Worm (Caenorhabditis elegans) whole organism, dauer: Measurements from ENCODE around the gene M01A8.1.

Experiments used
- unc-62 ChIP-seq: sonication (generic microtip); optimal IDR thresholded peaks from 2 replicates; lab custom pipeline; 2017; ENCODE audit warnings: missing biosample characterization, missing genetic modification reagents, missing genetic modification characterization

The M01A8.1 gene

ce11 chrIII:9256961-9257360 lies at the start of gene M01A8.1:
TSS of gene M01A8.1 (plus strand) at chrIII:9257261.
- no peak for TF ChIP-seq unc-62 (GFP tag; lab: Kevin White, UChicago)

- TF ChIP-seq unc-62 (GFP tag; lab: Kevin White, UChicago), result no peak
Measured at ce11 chrIII:9215367-9215766, 41.7 kb upstream of the M01A8.1 start, which contains the start of gene npr-29. TSS of gene npr-29 (minus strand) at chrIII:9215467.

- no peak for TF ChIP-seq unc-62 (GFP tag; lab: Kevin White, UChicago)
Measured at ce11 chrIII:9224986-9225385, 32.1 kb upstream of the M01A8.1 start.

ce11 chrIII:9228190-9228589 lies 28.9 kb upstream of the M01A8.1 start:
- TF ChIP-seq unc-62 (GFP tag; lab: Kevin White, UChicago), result no peak

- TF ChIP-seq unc-62 (GFP tag; lab: Kevin White, UChicago), result no peak
Measured at ce11 chrIII:9228722-9229121, 28.3 kb upstream of the M01A8.1 start, which contains the start of gene rnr-1. TSS of gene rnr-1 (minus strand) at chrIII:9228798.

DNA sequence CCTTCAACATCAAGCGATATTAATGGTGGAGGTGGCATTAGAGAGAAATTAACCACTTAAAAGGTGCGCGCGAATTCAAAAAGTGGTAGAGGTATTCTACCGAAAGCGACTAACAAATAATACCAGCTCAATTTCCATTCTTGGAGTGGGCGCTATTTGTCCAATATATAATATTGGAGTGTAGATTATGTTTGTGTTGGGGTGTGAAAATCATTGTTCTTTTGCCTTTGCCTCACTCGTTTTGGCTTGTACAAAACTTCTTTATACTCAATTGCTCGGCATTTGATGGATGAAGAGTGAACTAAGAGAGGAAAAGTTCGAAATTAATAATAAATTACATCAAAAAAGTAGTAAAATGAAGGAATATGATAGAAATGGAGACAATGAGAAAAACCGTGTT lies 25.9 kb upstream of the M01A8.1 start, which contains the start of gene T23G5.3:
T23G5.3 (minus strand) TSS at position 101 of the 400 bp plus-strand sequence.
- TF ChIP-seq unc-62 (GFP tag; lab: Kevin White, UChicago), result no peak

- no peak for TF ChIP-seq unc-62 (GFP tag; lab: Kevin White, UChicago)
Measured at ce11 chrIII:9236228-9236627, 20.8 kb upstream of the M01A8.1 start, which contains the start of gene T23G5.2. TSS of gene T23G5.2 (minus strand) at chrIII:9236328.

ce11 chrIII:9237626-9238025 lies 19.4 kb upstream of the M01A8.1 start:
- TF ChIP-seq unc-62 (GFP tag; lab: Kevin White, UChicago), result no peak

DNA sequence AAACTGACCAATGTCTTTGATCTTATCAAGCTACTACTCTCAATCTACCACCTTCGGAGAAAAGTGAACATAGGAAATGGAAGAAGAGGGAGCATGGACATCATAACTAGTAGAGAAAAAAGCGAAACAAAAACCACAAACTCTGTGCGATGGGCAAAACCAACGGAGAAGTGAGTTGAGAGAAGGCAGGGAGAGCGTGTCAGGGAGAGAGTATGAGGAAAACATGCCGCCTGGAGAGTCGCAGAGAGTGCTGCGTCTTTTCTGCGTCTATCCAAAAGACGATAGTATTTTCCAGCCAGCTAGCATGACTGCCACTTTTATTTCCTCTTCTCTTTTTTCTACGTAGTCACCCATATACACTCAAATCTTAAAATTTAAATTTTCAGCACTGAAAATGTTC lies 17.1 kb upstream of the M01A8.1 start, which contains the start of gene saeg-2:
saeg-2 (plus strand) TSS at position 381 of the 400 bp plus-strand sequence.
- TF ChIP-seq unc-62 (GFP tag; lab: Kevin White, UChicago), result no peak

ce11 chrIII:9242675-9243074 lies 14.4 kb upstream of the M01A8.1 start, which contains the start of gene dat-1:
TSS of gene dat-1 (plus strand) at chrIII:9242975.
- no peak for TF ChIP-seq unc-62 (GFP tag; lab: Kevin White, UChicago)

ce11 chrIII:9247221-9247620 lies 9.8 kb upstream of the M01A8.1 start, which contains the start of gene T02C1.1:
TSS of gene T02C1.1 (plus strand) at chrIII:9247525.
- TF ChIP-seq unc-62 (GFP tag; lab: Kevin White, UChicago), result no peak

ce11 chrIII:9250729-9251128 lies 6.3 kb upstream of the M01A8.1 start, which contains the start of gene T02C1.2:
TSS of gene T02C1.2 (plus strand) at chrIII:9251029.
- no peak for TF ChIP-seq unc-62 (GFP tag; lab: Kevin White, UChicago)

- no peak for TF ChIP-seq unc-62 (GFP tag; lab: Kevin White, UChicago)
Measured at ce11 chrIII:9254988-9255387, 2.1 kb upstream of the M01A8.1 start.

ce11 chrIII:9255801-9256200 lies 1.3 kb upstream of the M01A8.1 start:
- TF ChIP-seq unc-62 (GFP tag; lab: Kevin White, UChicago), result no peak

- no peak for TF ChIP-seq unc-62 (GFP tag; lab: Kevin White, UChicago)
Measured at ce11 chrIII:9258510-9258909, 1.4 kb downstream of the M01A8.1 start.

DNA sequence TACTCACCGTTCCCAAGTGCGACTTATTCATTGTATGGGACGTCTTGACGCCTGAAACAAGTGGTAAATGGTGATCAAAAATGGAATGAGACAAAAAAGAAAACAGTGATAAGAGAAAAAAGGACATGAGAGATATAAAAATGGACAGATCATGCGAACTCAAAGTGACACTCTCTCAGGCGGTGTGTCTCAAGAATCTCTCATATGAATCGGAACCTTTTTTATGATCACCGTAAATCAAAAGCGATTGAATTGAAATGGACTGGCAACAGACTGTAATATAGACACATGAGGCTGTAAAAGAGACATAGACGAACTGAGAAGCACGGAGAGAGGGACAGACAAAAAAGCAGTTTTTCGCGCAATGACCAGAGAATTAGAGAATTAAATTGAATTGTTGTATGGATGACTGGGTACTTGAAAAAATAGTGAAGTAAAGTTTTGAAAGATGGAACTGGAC lies 12.0 kb downstream of the M01A8.1 start, which contains the start of gene clip-1:
clip-1 (minus strand) TSS at position 51 of the 460 bp plus-strand sequence.
- TF ChIP-seq unc-62 (GFP tag; lab: Kevin White, UChicago), result no peak

ce11 chrIII:9270183-9270582 lies 13.1 kb downstream of the M01A8.1 start:
- TF ChIP-seq unc-62 (GFP tag; lab: Kevin White, UChicago), result no peak
